Worm (Caenorhabditis elegans): ENCODE measurements around the gene H25K10.1.

DNA sequence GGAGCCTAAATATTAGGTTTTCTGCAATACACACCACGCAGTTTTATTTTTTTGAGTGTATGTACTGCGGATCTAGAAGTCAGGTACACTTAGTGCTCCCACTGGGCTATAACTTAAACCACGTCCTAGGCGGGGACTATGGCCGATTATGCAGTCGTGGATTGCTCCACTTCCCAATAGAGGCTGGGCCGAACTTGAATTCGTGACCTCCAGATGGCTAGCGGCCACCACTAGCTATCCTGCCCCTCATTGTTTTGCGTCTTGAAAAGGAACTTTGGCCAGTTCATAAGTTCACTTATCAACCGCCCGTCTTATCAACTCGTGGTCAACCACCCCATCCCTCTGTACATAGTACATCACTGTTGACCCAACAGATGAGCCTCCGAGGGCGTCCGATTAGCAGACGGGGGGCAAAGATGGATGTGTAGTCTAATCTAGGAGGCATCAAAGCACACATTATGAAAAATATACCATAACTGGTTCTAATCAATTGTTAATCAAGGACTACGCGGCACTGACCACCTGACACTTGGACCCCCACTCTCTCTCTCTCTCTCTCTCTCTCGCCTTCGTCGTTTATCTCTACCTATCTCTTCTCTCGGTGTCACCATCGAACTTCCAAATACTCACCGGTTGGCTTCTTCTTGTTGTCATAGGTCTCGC is 32.6 kb upstream of the H25K10.1 start:
- TF ChIP-seq tbx-11 (GFP tag; IDR thresholded peaks at IDR 0.05) (no peak), pes-1 (GFP tag; IDR thresholded peaks at IDR 0.05) (no peak), F13C5.2 (tag; optimal IDR thresholded peaks at IDR 0.05) (no peak), sea-1 (GFP tag; conservative IDR thresholded peaks at IDR 0.05) (no peak), B0310.2 (tag; optimal IDR thresholded peaks at IDR 0.05) (peak; percentile 46), flt-1 (GFP tag; IDR thresholded peaks at IDR 0.05) (no peak), ets-7 (tag; optimal IDR thresholded peaks at IDR 0.05) (no peak), hnd-1 (tag; optimal IDR thresholded peaks at IDR 0.05) (no peak), ama-1 (optimal IDR thresholded peaks at IDR 0.05) (no peak), scrt-1 (GFP tag; IDR thresholded peaks at IDR 0.05) (0 out of 2 replicates have a peak, but pooled peaks have one; percentile 22), tra-4 (tag; optimal IDR thresholded peaks at IDR 0.05) (no peak)

All from whole organism, early embryonic.